Fruit fly (Drosophila melanogaster) whole organism, embryonic: Measurements from ENCODE around the gene CG11980.

Experiments
- Bgb ChIP-seq: fragments of 200-800 bp; sonication (Bioruptor generic); IDR thresholded peaks from 2 replicates; pipeline ENCODE4 v1.3.6; 2022; ENCODE audit warnings: missing biosample characterization, missing genetic modification characterization; ENCODE audit not compliant: partially characterized antibody
- CG10274 ChIP-seq: fragments of 200-800 bp; sonication (Bioruptor generic); optimal IDR thresholded peaks from 3 replicates; lab custom pipeline; 2017; ENCODE audit warnings: missing biosample characterization, mild to moderate bottlenecking, missing genetic modification characterization
- CG11247 ChIP-seq: fragments of 200-800 bp; sonication (Bioruptor generic); IDR thresholded peaks from 2 replicates; pipeline ENCODE4 v1.3.6; 2022; ENCODE audit warnings: missing biosample characterization, missing genetic modification characterization
- CG11695 ChIP-seq: fragments of 200-800 bp; sonication (Bioruptor generic); IDR thresholded peaks from 3 replicates; pipeline ENCODE4 v1.3.6; 2022; ENCODE audit warnings: missing biosample characterization, missing genetic modification characterization
- CG1233 ChIP-seq: fragments of 200-800 bp; sonication (Bioruptor generic); optimal IDR thresholded peaks from 4 replicates; lab custom pipeline; 2018; ENCODE audit warnings: missing biosample characterization, mild to moderate bottlenecking, missing genetic modification characterization
- CG12659 ChIP-seq: fragments of 200-800 bp; sonication (Bioruptor generic); optimal IDR thresholded peaks from 3 replicates; lab custom pipeline; 2017; ENCODE audit warnings: mild to moderate bottlenecking, missing biosample characterization, missing genetic modification reagents, missing genetic modification characterization
- CG13123 ChIP-seq: fragments of 200-800 bp; sonication (Bioruptor generic); optimal IDR thresholded peaks from 2 replicates; lab custom pipeline; 2016; ENCODE audit warnings: missing biosample characterization, missing genetic modification characterization
- CG17186 ChIP-seq: fragments of 200-800 bp; sonication (Bioruptor generic); optimal IDR thresholded peaks from 3 replicates; lab custom pipeline; 2017; ENCODE audit warnings: missing biosample characterization, missing genetic modification reagents, missing genetic modification characterization
- CG18262 ChIP-seq: fragments of 200-800 bp; optimal IDR thresholded peaks from 3 replicates; lab custom pipeline; 2019; ENCODE audit warnings: missing biosample characterization, mild to moderate bottlenecking, missing genetic modification characterization, moderate library complexity
- CG18599 ChIP-seq: fragments of 200-800 bp; sonication (Bioruptor generic); optimal IDR thresholded peaks from 3 replicates; lab custom pipeline; 2017; ENCODE audit warnings: missing biosample characterization, missing genetic modification characterization, mild to moderate bottlenecking, moderate library complexity, missing genetic modification reagents
- CG30431 ChIP-seq: fragments of 200-800 bp; sonication (Bioruptor generic); optimal IDR thresholded peaks from 2 replicates; lab custom pipeline; 2017; ENCODE audit warnings: missing biosample characterization, missing genetic modification characterization
- CG31441 ChIP-seq: fragments of 200-800 bp; sonication (Bioruptor generic); IDR thresholded peaks from 2 replicates; pipeline ENCODE4 v1.3.6; 2022; ENCODE audit warnings: missing biosample characterization, missing genetic modification characterization
- CG32772 ChIP-seq: fragments of 200-800 bp; sonication (Bioruptor generic); IDR thresholded peaks from 2 replicates; pipeline ENCODE4 v1.3.6; 2022; ENCODE audit warnings: missing biosample characterization, missing genetic modification characterization
- CG34376 ChIP-seq: fragments of 200-800 bp; sonication (Bioruptor generic); optimal IDR thresholded peaks from 2 replicates; lab custom pipeline; 2018; ENCODE audit warnings: missing biosample characterization, mild to moderate bottlenecking, missing genetic modification characterization
- CG4328 ChIP-seq: fragments of 200-800 bp; sonication (Bioruptor generic); optimal IDR thresholded peaks from 3 replicates; lab custom pipeline; 2017; ENCODE audit warnings: missing biosample characterization, missing genetic modification reagents, missing genetic modification characterization
- CG4424 ChIP-seq: fragments of 200-800 bp; sonication (Bioruptor generic); optimal IDR thresholded peaks from 3 replicates; lab custom pipeline; 2016; ENCODE audit warnings: missing biosample characterization, missing genetic modification characterization
- CG6254 ChIP-seq: fragments of 200-800 bp; sonication (Bioruptor generic); optimal IDR thresholded peaks from 3 replicates; lab custom pipeline; 2017; ENCODE audit warnings: mild to moderate bottlenecking, missing biosample characterization, missing genetic modification reagents, missing genetic modification characterization
- CG6791 ChIP-seq: fragments of 200-800 bp; sonication (Bioruptor generic); IDR thresholded peaks from 3 replicates; pipeline ENCODE4 v1.3.6; 2022; ENCODE audit warnings: missing biosample characterization, missing genetic modification characterization; ENCODE audit not compliant: partially characterized antibody
- CG8924 ChIP-seq: fragments of 200-800 bp; optimal IDR thresholded peaks from 3 replicates; lab custom pipeline; 2019; ENCODE audit warnings: missing biosample characterization, mild to moderate bottlenecking, missing genetic modification characterization, moderate library complexity
- CG9797 ChIP-seq: fragments of 200-800 bp; sonication (Bioruptor generic); optimal IDR thresholded peaks from 3 replicates; lab custom pipeline; 2018; ENCODE audit warnings: missing biosample characterization, mild to moderate bottlenecking, missing genetic modification characterization
- Dp ChIP-seq: fragments of 200-800 bp; sonication (Bioruptor generic); optimal IDR thresholded peaks from 2 replicates; lab custom pipeline; 2018; ENCODE audit warnings: missing biosample characterization, mild to moderate bottlenecking, missing genetic modification characterization, moderate library complexity
- GATAe ChIP-seq: fragments of 200-800 bp; sonication (Bioruptor generic); conservative IDR thresholded peaks from 2 replicates; pipeline ENCODE4 v1.3.6; 2022; ENCODE audit warnings: missing biosample characterization, missing genetic modification characterization
- H2.0 ChIP-seq: fragments of 200-800 bp; sonication (Bioruptor generic); IDR thresholded peaks from 2 replicates; pipeline ENCODE4 v1.3.6; 2022; ENCODE audit warnings: missing biosample characterization, missing genetic modification characterization
- HLH3B ChIP-seq: fragments of 200-800 bp; sonication (Bioruptor generic); IDR thresholded peaks from 2 replicates; pipeline ENCODE4 v1.3.6; 2022; ENCODE audit warnings: missing biosample characterization, missing genetic modification characterization
- Hand ChIP-seq: fragments of 200-800 bp; sonication (Bioruptor generic); optimal IDR thresholded peaks from 2 replicates; lab custom pipeline; 2017; ENCODE audit warnings: mild to moderate bottlenecking, missing biosample characterization, missing genetic modification reagents, missing genetic modification characterization
- Hey ChIP-seq: fragments of 200-800 bp; sonication (Bioruptor generic); optimal IDR thresholded peaks from 3 replicates; lab custom pipeline; 2018; ENCODE audit warnings: missing biosample characterization, mild to moderate bottlenecking, missing genetic modification characterization
- HmgD ChIP-seq: fragments of 200-800 bp; sonication (Bioruptor generic); optimal IDR thresholded peaks from 3 replicates; lab custom pipeline; 2016; ENCODE audit warnings: missing biosample characterization, missing genetic modification characterization
- Kr ChIP-seq: fragments of 200-800 bp; sonication (Bioruptor generic); optimal IDR thresholded peaks from 2 replicates; lab custom pipeline; 2017; ENCODE audit warnings: missing biosample characterization, mild to moderate bottlenecking, missing genetic modification characterization
- MTF-1 ChIP-seq: fragments of 200-800 bp; sonication (Bioruptor generic); optimal IDR thresholded peaks from 2 replicates; lab custom pipeline; 2018; ENCODE audit warnings: missing biosample characterization, mild to moderate bottlenecking, missing genetic modification characterization, borderline replicate concordance
- NK7.1 ChIP-seq: fragments of 200-800 bp; sonication (Bioruptor generic); optimal IDR thresholded peaks from 3 replicates; lab custom pipeline; 2016; ENCODE audit warnings: missing biosample characterization, missing genetic modification characterization
- Optix ChIP-seq: fragments of 200-800 bp; sonication (Bioruptor generic); IDR thresholded peaks from 3 replicates; pipeline ENCODE4 v1.3.6; 2022; ENCODE audit warnings: missing biosample characterization, missing genetic modification characterization
- Sin3A ChIP-seq: fragments of >200 bp; optimal IDR thresholded peaks from 2 replicates; lab custom pipeline; 2018
- YL-1 ChIP-seq: fragments of 200-800 bp; sonication (Bioruptor generic); optimal IDR thresholded peaks from 3 replicates; lab custom pipeline; 2017; ENCODE audit warnings: missing biosample characterization, mild to moderate bottlenecking, missing genetic modification characterization
- ara ChIP-seq: fragments of 200-800 bp; sonication (Bioruptor generic); IDR thresholded peaks from 2 replicates; pipeline ENCODE4 v1.3.6; 2022; ENCODE audit warnings: missing biosample characterization, missing genetic modification characterization
- br ChIP-seq: fragments of >200 bp; optimal IDR thresholded peaks from 2 replicates; lab custom pipeline; 2017
- cato ChIP-seq: fragments of 200-800 bp; sonication (Bioruptor generic); optimal IDR thresholded peaks from 2 replicates; lab custom pipeline; 2016; ENCODE audit warnings: missing biosample characterization, missing genetic modification characterization, borderline replicate concordance
- ci ChIP-seq: fragments of 200-800 bp; sonication (Bioruptor generic); IDR thresholded peaks from 3 replicates; pipeline ENCODE4 v1.3.6; 2022; ENCODE audit warnings: missing biosample characterization, missing genetic modification characterization
- corto ChIP-seq: fragments of 200-800 bp; sonication (Bioruptor generic); optimal IDR thresholded peaks from 2 replicates; lab custom pipeline; 2016; ENCODE audit warnings: missing biosample characterization, mild to moderate bottlenecking, missing genetic modification characterization, moderate library complexity
- crol ChIP-seq: fragments of 200-800 bp; sonication (Bioruptor generic); IDR thresholded peaks from 2 replicates; pipeline ENCODE4 v1.3.6; 2022; ENCODE audit warnings: missing biosample characterization, missing genetic modification characterization
- dpn ChIP-seq, 2 experiments: fragments of 200-800 bp; sonication (Bioruptor generic); optimal IDR thresholded peaks; 3 replicates each; lab custom pipeline; 2016; ENCODE audit warnings: missing biosample characterization in 2 of 2, missing genetic modification characterization in 2 of 2
- gfzf ChIP-seq: fragments of 200-800 bp; sonication (Bioruptor generic); optimal IDR thresholded peaks from 2 replicates; lab custom pipeline; 2016; ENCODE audit warnings: missing biosample characterization, mild to moderate bottlenecking, missing genetic modification characterization, moderate library complexity
- h ChIP-seq: fragments of >200 bp; optimal IDR thresholded peaks from 2 replicates; lab custom pipeline; 2017
- hth ChIP-seq: fragments of >200 bp; optimal IDR thresholded peaks from 2 replicates; lab custom pipeline; 2017; ENCODE audit warnings: inconsistent platforms
- knrl ChIP-seq: fragments of 200-800 bp; sonication (Bioruptor generic); IDR thresholded peaks from 3 replicates; pipeline ENCODE4 v1.3.6; 2022; ENCODE audit warnings: missing biosample characterization, missing genetic modification characterization; ENCODE audit not compliant: partially characterized antibody
- otp ChIP-seq: fragments of 200-800 bp; sonication (Bioruptor generic); IDR thresholded peaks from 3 replicates; pipeline ENCODE4, ENCODE4 v1.3.6; 2022; ENCODE audit warnings: missing biosample characterization, missing genetic modification characterization
- sens ChIP-seq: fragments of 200-800 bp; sonication (Bioruptor generic); peaks from one replicate; lab custom pipeline; 2016; ENCODE audit warnings: missing biosample characterization, missing genetic modification characterization
- sens-2 ChIP-seq: fragments of 200-800 bp; sonication (Bioruptor generic); IDR thresholded peaks from 2 replicates; pipeline ENCODE4 v1.3.6; 2022; ENCODE audit warnings: missing biosample characterization, missing genetic modification characterization
- sim ChIP-seq: fragments of 200-800 bp; sonication (Bioruptor generic); IDR thresholded peaks from 2 replicates; pipeline ENCODE4 v1.3.6; 2022; ENCODE audit warnings: missing biosample characterization, missing genetic modification characterization
- slou ChIP-seq: fragments of 200-800 bp; sonication (Bioruptor generic); optimal IDR thresholded peaks from 3 replicates; lab custom pipeline; 2016; ENCODE audit warnings: missing biosample characterization, missing genetic modification characterization
- sna ChIP-seq: fragments of 200-800 bp; sonication (Bioruptor generic); IDR thresholded peaks from 2 replicates; pipeline ENCODE4 v1.3.6; 2022; ENCODE audit warnings: missing biosample characterization, missing genetic modification characterization; ENCODE audit not compliant: partially characterized antibody
- sqz ChIP-seq: fragments of 200-800 bp; sonication (Bioruptor generic); optimal IDR thresholded peaks from 3 replicates; lab custom pipeline; 2018; ENCODE audit warnings: missing biosample characterization, mild to moderate bottlenecking, missing genetic modification characterization
- stwl ChIP-seq: fragments of 200-800 bp; sonication (Bioruptor generic); optimal IDR thresholded peaks from 3 replicates; lab custom pipeline; 2018; ENCODE audit warnings: missing biosample characterization, mild to moderate bottlenecking, missing genetic modification characterization, moderate library complexity

CG11980 gene

DNA sequence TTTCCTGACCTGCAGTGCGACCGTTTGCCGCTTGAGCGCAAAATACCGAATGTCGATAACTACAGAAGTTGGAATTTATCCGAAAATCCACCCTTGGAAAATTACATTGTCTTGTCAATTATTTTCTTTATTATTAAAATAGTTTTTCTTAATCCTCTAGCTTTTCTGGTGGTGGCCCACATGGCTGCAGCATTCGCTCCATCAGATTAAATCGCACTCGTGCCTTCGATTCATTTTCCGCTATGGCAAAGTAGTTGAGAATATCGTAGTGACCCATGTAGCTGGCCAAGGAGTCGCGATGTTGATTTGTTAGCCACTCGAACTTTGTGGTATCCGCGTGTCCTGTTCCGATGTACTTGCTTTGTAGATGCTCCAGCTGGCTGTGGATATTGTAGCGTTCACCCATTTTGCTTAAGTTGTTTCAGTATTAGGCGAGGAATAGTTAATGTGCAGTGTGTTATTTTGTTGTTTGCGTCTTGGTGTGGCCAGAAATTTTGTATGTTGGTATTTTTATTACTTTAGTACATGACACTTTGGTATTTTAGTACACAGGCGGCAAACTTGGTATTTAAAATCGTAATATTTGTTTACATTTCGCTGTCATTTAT lies 11.1 kb downstream of the CG11980 start, which contains the start of the genes Kcmf1, Sf3b5 and CG11986 (continued):
- TF ChIP-seq HLH3B (GFP tag; lab: Robert Waterston, UW) = no peak
- no peak for TF ChIP-seq CG10274 (GFP tag; lab: Kevin White, UChicago)
- no peak for TF ChIP-seq GATAe (GFP tag; lab: Robert Waterston, UW)
- TF ChIP-seq Bgb (GFP tag; lab: Robert Waterston, UW) = peak; percentile 8; the same call in 1 of the 2 replicates
- TF ChIP-seq sens-2 (GFP tag; lab: Robert Waterston, UW) = no peak
- no peak for TF ChIP-seq NK7.1 (GFP tag; lab: Kevin White, UChicago)
- TF ChIP-seq MTF-1 (GFP tag; lab: Kevin White, UChicago) = no peak
- no peak for TF ChIP-seq Hand
- TF ChIP-seq otp = no peak
- no peak for TF ChIP-seq ara (GFP tag; lab: Robert Waterston, UW)
- no peak for TF ChIP-seq crol (GFP tag; lab: Robert Waterston, UW)
- TF ChIP-seq YL-1 (GFP tag; lab: Kevin White, UChicago) = peak; percentile 22
- TF ChIP-seq sim (GFP tag; lab: Robert Waterston, UW) = no peak
- TF ChIP-seq CG11247 = no peak
- TF ChIP-seq corto = no peak
- no peak for TF ChIP-seq hth (lab: Kevin White, UChicago)
- no peak for TF ChIP-seq Optix
- no peak for TF ChIP-seq cato (GFP tag; lab: Kevin White, UChicago)
- no peak for TF ChIP-seq CG32772 (GFP tag; lab: Robert Waterston, UW)
- TF ChIP-seq CG34376 = no peak
- peak; percentile 10 for TF ChIP-seq Dp (GFP tag; lab: Kevin White, UChicago)
- TF ChIP-seq sens (GFP tag; lab: Kevin White, UChicago) = peak; percentile 57
- peak; percentile 13 for TF ChIP-seq CG12659 (GFP tag; lab: Kevin White, UChicago)
- no peak for TF ChIP-seq CG31441
- peak; percentile 4 for TF ChIP-seq CG17186
- TF ChIP-seq CG6791 (GFP tag; lab: Robert Waterston, UW) = no peak
- TF ChIP-seq CG8924 (tag; lab: Kevin White, UChicago) = peak; percentile 20
- no peak for TF ChIP-seq sqz (GFP tag; lab: Kevin White, UChicago)
- TF ChIP-seq CG6254 (GFP tag; lab: Kevin White, UChicago) = no peak
- TF ChIP-seq sna (GFP tag; lab: Robert Waterston, UW) = no peak
- no peak for TF ChIP-seq br
- no peak for TF ChIP-seq Kr (GFP tag; lab: Kevin White, UChicago)
- TF ChIP-seq CG1233 = no peak
- TF ChIP-seq Sin3A (lab: Kevin White, UChicago) = peak; percentile 34
- no peak for TF ChIP-seq h (lab: Kevin White, UChicago)
- no peak for TF ChIP-seq knrl (GFP tag; lab: Robert Waterston, UW)
- TF ChIP-seq H2.0 (GFP tag; lab: Robert Waterston, UW) = no peak
- no peak for TF ChIP-seq dpn (GFP tag; optimal IDR thresholded peaks at IDR 0.05; lab: Kevin White, UChicago)
- TF ChIP-seq CG9797 (GFP tag; lab: Kevin White, UChicago) = peak; percentile 74
- no peak for TF ChIP-seq Hey (tag; lab: Kevin White, UChicago)
- no peak for TF ChIP-seq slou (GFP tag; lab: Kevin White, UChicago)
- TF ChIP-seq CG4328 (GFP tag; lab: Kevin White, UChicago) = no peak
- peak; percentile 5 for TF ChIP-seq stwl
- no peak for TF ChIP-seq CG4424 (GFP tag; lab: Kevin White, UChicago)
- no peak for TF ChIP-seq CG13123 (GFP tag; lab: Kevin White, UChicago)
- TF ChIP-seq CG30431 (GFP tag; lab: Kevin White, UChicago) = no peak
- peak; percentile 72 for TF ChIP-seq gfzf (GFP tag; lab: Kevin White, UChicago)
- TF ChIP-seq CG11695 (GFP tag; lab: Robert Waterston, UW) = no peak
- TF ChIP-seq ci (GFP tag; lab: Robert Waterston, UW) = no peak
- no peak for TF ChIP-seq CG18599 (GFP tag; lab: Kevin White, UChicago)
- no peak for TF ChIP-seq CG18262 (tag; lab: Kevin White, UChicago)
- TF ChIP-seq HmgD = no peak
